Worm (Caenorhabditis elegans) whole organism, L4 larva: ENCODE results near the gene F54C4.4.

ENCODE experiments used
- R02D3.7 ChIP-seq: fragments of 150-350 bp; sonication (generic microtip); optimal IDR thresholded peaks from 3 replicates; lab custom pipeline; 2014; ENCODE audit warnings: missing biosample characterization, missing genetic modification characterization
- Y105C5A.15 ChIP-seq: fragments of 200-800 bp; sonication (Bioruptor generic); IDR thresholded peaks from 2 replicates; pipeline ENCODE4 v1.3.6; 2022; ENCODE audit warnings: missing genetic modification characterization, missing compliant biosample characterization
- ces-1 ChIP-seq: fragments of 150-350 bp; sonication (generic microtip); optimal IDR thresholded peaks from 4 replicates; lab custom pipeline; 2014; ENCODE audit warnings: missing biosample characterization, missing genetic modification reagents, missing genetic modification characterization
- hmg-1.1 ChIP-seq: fragments of 200-800 bp; sonication (Bioruptor generic); IDR thresholded peaks from 2 replicates; pipeline ENCODE4 v1.3.6; 2022; ENCODE audit warnings: missing genetic modification reagents, missing genetic modification characterization, missing compliant biosample characterization
- madf-9 ChIP-seq: fragments of 200-800 bp; sonication (Bioruptor generic); conservative IDR thresholded peaks from 2 replicates; pipeline ENCODE4 v1.3.6; 2022; ENCODE audit warnings: missing genetic modification reagents, missing genetic modification characterization, missing compliant biosample characterization
- php-3 ChIP-seq: fragments of 200-800 bp; sonication (Bioruptor generic); IDR thresholded peaks from 2 replicates; pipeline ENCODE4 v1.3.6; 2022; ENCODE audit warnings: missing genetic modification reagents, missing genetic modification characterization, missing compliant biosample characterization
- snpc-1.2 ChIP-seq: fragments of 200-800 bp; sonication (Bioruptor generic); IDR thresholded peaks from 2 replicates; pipeline ENCODE4 v1.3.6; 2022; ENCODE audit warnings: missing genetic modification reagents, missing genetic modification characterization, missing compliant biosample characterization
- snpc-4 ChIP-seq: fragments of 150-350 bp; optimal IDR thresholded peaks from 2 replicates; lab custom pipeline; 2014; ENCODE audit warnings: missing biosample characterization, missing genetic modification characterization
- unc-39 ChIP-seq: sonication (generic microtip); optimal IDR thresholded peaks from 2 replicates; lab custom pipeline; 2017; ENCODE audit warnings: missing biosample characterization, missing genetic modification characterization

DNA sequence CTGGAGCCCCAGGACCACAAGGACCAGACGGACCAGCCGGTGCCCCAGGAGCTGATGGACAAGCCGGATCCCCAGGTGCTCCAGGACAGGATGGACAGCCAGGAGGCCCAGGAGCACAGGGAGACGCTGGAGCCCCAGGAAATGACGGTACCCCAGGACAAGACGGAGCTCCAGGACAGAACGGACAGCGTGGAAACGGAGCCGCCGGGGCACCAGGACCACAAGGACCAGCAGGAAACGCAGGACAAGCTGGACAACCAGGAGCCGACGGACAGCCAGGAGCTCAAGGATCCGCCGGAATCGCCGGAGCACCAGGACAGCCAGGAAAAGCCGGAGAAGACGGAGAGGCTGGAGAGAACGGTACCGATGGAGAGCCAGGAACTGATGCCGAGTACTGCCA, 45.7 kb downstream of the F54C4.4 start:
- TF ChIP-seq R02D3.7 (tag; lab: Kevin White, UChicago): no peak
- no peak for TF ChIP-seq Y105C5A.15 (GFP tag; lab: Robert Waterston, UW)
- no peak for TF ChIP-seq php-3 (GFP tag; lab: Robert Waterston, UW)
- no peak for TF ChIP-seq madf-9
- no peak for TF ChIP-seq snpc-4 (tag; lab: Kevin White, UChicago)
- no peak for TF ChIP-seq snpc-1.2
- no peak for TF ChIP-seq unc-39 (tag; lab: Kevin White, UChicago)
- no peak for TF ChIP-seq hmg-1.1 (GFP tag; lab: Robert Waterston, UW)
- TF ChIP-seq ces-1 (GFP tag; lab: Kevin White, UChicago): no peak
